Worm (Caenorhabditis elegans) whole organism, L1 larva: ENCODE measurements around the gene B0001.8.

ENCODE experiments used
- C04F5.9 ChIP-seq: sonication (generic microtip); optimal IDR thresholded peaks from 2 replicates; lab custom pipeline; 2016; ENCODE audit warnings: missing genetic modification characterization, missing compliant biosample characterization
- C34B4.2 ChIP-seq: sonication (generic microtip); optimal IDR thresholded peaks from 2 replicates; lab custom pipeline; 2017; ENCODE audit warnings: mild to moderate bottlenecking, missing genetic modification characterization, missing compliant biosample characterization
- ces-1 ChIP-seq: fragments of 150-350 bp; optimal IDR thresholded peaks from 2 replicates; lab custom pipeline; 2014; ENCODE audit warnings: missing biosample characterization, missing genetic modification reagents, missing genetic modification characterization
- dpl-1 ChIP-seq, 3 experiments: fragments of 150-350 bp in 2 of 3; sonication (generic microtip) in 1 of 3; optimal IDR thresholded peaks; 2 replicates each; lab custom pipeline; 2014 to 2017; ENCODE audit warnings: missing biosample characterization in 3 of 3, missing genetic modification characterization in 3 of 3, missing genetic modification reagents in 3 of 3
- fos-1 ChIP-seq: fragments of 150-350 bp; optimal IDR thresholded peaks from 2 replicates; lab custom pipeline; 2014; ENCODE audit warnings: missing biosample characterization, missing genetic modification characterization
- hpl-2 ChIP-seq: fragments of 150-350 bp; optimal IDR thresholded peaks from 2 replicates; lab custom pipeline; 2014; ENCODE audit warnings: missing biosample characterization, missing genetic modification reagents, missing genetic modification characterization
- lsy-2 ChIP-seq, 2 experiments: fragments of 150-350 bp; optimal IDR thresholded peaks; 2 replicates each; lab custom pipeline; 2014; ENCODE audit warnings: missing biosample characterization in 2 of 2, missing genetic modification characterization in 2 of 2
- nhr-237 ChIP-seq: fragments of 150-350 bp; optimal IDR thresholded peaks from 2 replicates; lab custom pipeline; 2014; ENCODE audit warnings: missing biosample characterization, missing genetic modification characterization
- skn-1 ChIP-seq: fragments of 150-350 bp; optimal IDR thresholded peaks from 2 replicates; lab custom pipeline; 2014; ENCODE audit warnings: missing biosample characterization, missing genetic modification characterization
- snpc-4 ChIP-seq: fragments of 150-350 bp; optimal IDR thresholded peaks from 2 replicates; lab custom pipeline; 2014; ENCODE audit warnings: missing biosample characterization, missing genetic modification characterization
- sptf-1 ChIP-seq: fragments of 150-350 bp; optimal IDR thresholded peaks from 2 replicates; lab custom pipeline; 2014; ENCODE audit warnings: missing biosample characterization, missing genetic modification characterization
- ztf-11 ChIP-seq, 2 experiments: sonication (generic microtip); optimal IDR thresholded peaks; 2 replicates each; lab custom pipeline; 2016 to 2017; ENCODE audit warnings: missing genetic modification characterization in 2 of 2, missing biosample characterization in 1 of 2, missing compliant biosample characterization in 1 of 2

ce11 chrIV:12131308-12132072, 9.4 kb downstream of the B0001.8 start:
- no peak for TF ChIP-seq ces-1 (GFP tag; lab: Kevin White, UChicago)
- no peak for TF ChIP-seq nhr-237 (tag; lab: Kevin White, UChicago)
- no peak for TF ChIP-seq skn-1 (tag; lab: Kevin White, UChicago)
- no peak for TF ChIP-seq C04F5.9 (tag; lab: Kevin White, UChicago)
- no peak for TF ChIP-seq sptf-1
- no peak for TF ChIP-seq lsy-2 (tag; optimal IDR thresholded peaks at IDR 0.05; lab: Kevin White, UChicago)
- no peak for TF ChIP-seq ztf-11 (tag; optimal IDR thresholded peaks at IDR 0.05; lab: Kevin White, UChicago)
- TF ChIP-seq snpc-4 (tag; lab: Kevin White, UChicago), result peak; percentile 59
- TF ChIP-seq C34B4.2 (tag; lab: Kevin White, UChicago), result no peak
- no peak for TF ChIP-seq fos-1 (tag; lab: Kevin White, UChicago)
- TF ChIP-seq dpl-1 (GFP tag; optimal IDR thresholded peaks at IDR 0.05; lab: Kevin White, UChicago), result no peak
- no peak for TF ChIP-seq hpl-2
